Worm (Caenorhabditis elegans) whole organism, L3 larva: ENCODE results near the gene F01D5.10.
A peak's percentile ranks its signal among the peaks of the same experiment; 100 is the strongest.

Source experiments
- R02D3.7 ChIP-seq: fragments of 150-350 bp; optimal IDR thresholded peaks from 2 replicates; lab custom pipeline; 2014; ENCODE audit warnings: missing biosample characterization, missing genetic modification characterization
- ZK546.5 ChIP-seq: sonication (generic microtip); optimal IDR thresholded peaks from 2 replicates; lab custom pipeline; 2017; ENCODE audit warnings: missing biosample characterization, missing genetic modification characterization
- aly-2 ChIP-seq: fragments of 150-350 bp; optimal IDR thresholded peaks from 2 replicates; lab custom pipeline; 2014; ENCODE audit warnings: missing biosample characterization, missing genetic modification characterization
- ama-1 ChIP-seq: fragments of 150-350 bp; optimal IDR thresholded peaks from 2 replicates; lab custom pipeline; 2018
- ceh-28 ChIP-seq: fragments of 150-350 bp; optimal IDR thresholded peaks from 2 replicates; lab custom pipeline; 2014; ENCODE audit warnings: missing biosample characterization, missing genetic modification reagents, missing genetic modification characterization
- ceh-82 ChIP-seq: fragments of 150-350 bp; optimal IDR thresholded peaks from 2 replicates; lab custom pipeline; 2014; ENCODE audit warnings: missing biosample characterization, missing genetic modification characterization
- ceh-9 ChIP-seq: sonication (generic microtip); optimal IDR thresholded peaks from 2 replicates; lab custom pipeline; 2018; ENCODE audit warnings: missing biosample characterization, missing genetic modification characterization
- daf-12 ChIP-seq: fragments of 150-350 bp; optimal IDR thresholded peaks from 2 replicates; lab custom pipeline; 2014; ENCODE audit warnings: missing biosample characterization, missing genetic modification reagents, missing genetic modification characterization
- egl-27 ChIP-seq: sonication (generic microtip); optimal IDR thresholded peaks from 4 replicates; lab custom pipeline; 2017; ENCODE audit warnings: missing biosample characterization, missing genetic modification reagents, missing genetic modification characterization
- egl-5 ChIP-seq: fragments of 150-350 bp; optimal IDR thresholded peaks from 2 replicates; lab custom pipeline; 2017; ENCODE audit warnings: missing biosample characterization, missing genetic modification reagents, missing genetic modification characterization, inconsistent platforms
- elt-1 ChIP-seq: fragments of 150-350 bp; optimal IDR thresholded peaks from 2 replicates; lab custom pipeline; 2014; ENCODE audit warnings: missing biosample characterization, missing genetic modification characterization
- elt-3 ChIP-seq, 3 experiments: fragments of 150-350 bp in 1 of 3; sonication (generic microtip) in 2 of 3; optimal IDR thresholded peaks; 2 replicates in 2 of 3; 4 replicates in 1 of 3; lab custom pipeline; 2014 to 2017; ENCODE audit warnings: missing biosample characterization in 3 of 3, missing genetic modification characterization in 3 of 3
- eor-1 ChIP-seq, 2 experiments: fragments of 150-350 bp; optimal IDR thresholded peaks; 2 replicates each; lab custom pipeline; 2014 to 2018; ENCODE audit warnings: missing biosample characterization in 2 of 2, missing genetic modification characterization in 2 of 2
- fkh-2 ChIP-seq: fragments of 150-350 bp; optimal IDR thresholded peaks from 2 replicates; lab custom pipeline; 2014; ENCODE audit warnings: missing biosample characterization, missing genetic modification reagents, missing genetic modification characterization
- fos-1 ChIP-seq: fragments of 150-350 bp; optimal IDR thresholded peaks from 2 replicates; lab custom pipeline; 2014; ENCODE audit warnings: missing biosample characterization, missing genetic modification characterization
- hmg-11 ChIP-seq: sonication (generic microtip); optimal IDR thresholded peaks from 2 replicates; lab custom pipeline; 2016; ENCODE audit warnings: missing genetic modification characterization, missing compliant biosample characterization
- jun-1 ChIP-seq: fragments of 150-350 bp; optimal IDR thresholded peaks from 2 replicates; lab custom pipeline; 2014; ENCODE audit warnings: missing biosample characterization, missing genetic modification reagents, missing genetic modification characterization
- lin-15B ChIP-seq: fragments of 150-350 bp; optimal IDR thresholded peaks from 2 replicates; lab custom pipeline; 2014; ENCODE audit warnings: missing biosample characterization, missing genetic modification characterization
- lin-39 ChIP-seq: fragments of 150-350 bp; optimal IDR thresholded peaks from 2 replicates; lab custom pipeline; 2018; ENCODE audit warnings: missing biosample characterization, missing genetic modification reagents, missing genetic modification characterization
- lsy-12 ChIP-seq: sonication (generic microtip); optimal IDR thresholded peaks from 2 replicates; lab custom pipeline; 2016; ENCODE audit warnings: mild to moderate bottlenecking, missing genetic modification characterization, missing compliant biosample characterization
- mdl-1 ChIP-seq: fragments of 150-350 bp; optimal IDR thresholded peaks from 2 replicates; lab custom pipeline; 2014; ENCODE audit warnings: missing biosample characterization, missing genetic modification characterization
- mml-1 ChIP-seq: fragments of 150-350 bp; sonication (generic microtip); optimal IDR thresholded peaks from 3 replicates; lab custom pipeline; 2014; ENCODE audit warnings: missing biosample characterization, missing genetic modification characterization
- nfya-1 ChIP-seq: sonication (generic microtip); optimal IDR thresholded peaks from 2 replicates; lab custom pipeline; 2017; ENCODE audit warnings: missing genetic modification characterization, mild to moderate bottlenecking, missing compliant biosample characterization, antibody characterized with exemption, moderate library complexity; ENCODE audit not compliant: insufficient read depth
- nhr-11 ChIP-seq: fragments of 150-350 bp; optimal IDR thresholded peaks from 2 replicates; lab custom pipeline; 2014; ENCODE audit warnings: missing biosample characterization, missing genetic modification characterization
- nhr-12 ChIP-seq: fragments of 150-350 bp; optimal IDR thresholded peaks from 2 replicates; lab custom pipeline; 2014; ENCODE audit warnings: missing biosample characterization, missing genetic modification characterization
- nhr-23 ChIP-seq: fragments of 150-350 bp; optimal IDR thresholded peaks from 2 replicates; lab custom pipeline; 2014; ENCODE audit warnings: missing biosample characterization, missing genetic modification reagents, missing genetic modification characterization
- nhr-237 ChIP-seq: fragments of 150-350 bp; optimal IDR thresholded peaks from 2 replicates; lab custom pipeline; 2014; ENCODE audit warnings: missing biosample characterization, missing genetic modification characterization
- nhr-25 ChIP-seq: sonication (generic microtip); optimal IDR thresholded peaks from 2 replicates; lab custom pipeline; 2017; ENCODE audit warnings: missing biosample characterization, missing genetic modification characterization
- nhr-28 ChIP-seq: fragments of 150-350 bp; optimal IDR thresholded peaks from 2 replicates; lab custom pipeline; 2014; ENCODE audit warnings: missing biosample characterization, missing genetic modification characterization
- nhr-43 ChIP-seq: sonication (generic microtip); optimal IDR thresholded peaks from 2 replicates; lab custom pipeline; 2016; ENCODE audit warnings: mild to moderate bottlenecking, missing genetic modification characterization, missing compliant biosample characterization; ENCODE audit not compliant: poor library complexity, severe bottlenecking
- nhr-67 ChIP-seq: fragments of 150-350 bp; optimal IDR thresholded peaks from 2 replicates; lab custom pipeline; 2014; ENCODE audit warnings: missing biosample characterization, missing genetic modification characterization
- nhr-76 ChIP-seq: fragments of 150-350 bp; sonication (generic microtip); optimal IDR thresholded peaks from 5 replicates; lab custom pipeline; 2014; ENCODE audit warnings: missing biosample characterization, missing genetic modification characterization
- nhr-77 ChIP-seq: fragments of 150-350 bp; optimal IDR thresholded peaks from 2 replicates; lab custom pipeline; 2014; ENCODE audit warnings: missing biosample characterization, missing genetic modification characterization
- pha-4 ChIP-seq: fragments of 150-350 bp; optimal IDR thresholded peaks from 2 replicates; lab custom pipeline; 2014; ENCODE audit warnings: missing biosample characterization, missing genetic modification reagents, missing genetic modification characterization
- pqm-1 ChIP-seq: fragments of 150-350 bp; optimal IDR thresholded peaks from 2 replicates; lab custom pipeline; 2017; ENCODE audit warnings: missing biosample characterization, missing genetic modification characterization, inconsistent platforms
- sea-2 ChIP-seq: fragments of 150-350 bp; sonication (generic microtip); optimal IDR thresholded peaks from 4 replicates; lab custom pipeline; 2014; ENCODE audit warnings: missing biosample characterization, missing genetic modification reagents, missing genetic modification characterization
- skn-1 ChIP-seq: fragments of 150-350 bp; optimal IDR thresholded peaks from 2 replicates; lab custom pipeline; 2014; ENCODE audit warnings: missing biosample characterization, missing genetic modification characterization
- snpc-4 ChIP-seq: fragments of 150-350 bp; optimal IDR thresholded peaks from 2 replicates; lab custom pipeline; 2014; ENCODE audit warnings: missing biosample characterization, missing genetic modification characterization
- tbx-2 ChIP-seq: sonication (generic microtip); optimal IDR thresholded peaks from 2 replicates; lab custom pipeline; 2016; ENCODE audit warnings: mild to moderate bottlenecking, missing genetic modification characterization, missing compliant biosample characterization
- unc-39 ChIP-seq: sonication (generic microtip); optimal IDR thresholded peaks from 4 replicates; lab custom pipeline; 2017; ENCODE audit warnings: missing biosample characterization, missing genetic modification characterization
- unc-62 ChIP-seq: fragments of 150-350 bp; sonication (generic microtip); optimal IDR thresholded peaks from 4 replicates; lab custom pipeline; 2014; ENCODE audit warnings: missing biosample characterization, missing genetic modification reagents, missing genetic modification characterization
- zag-1 ChIP-seq: fragments of 150-350 bp; optimal IDR thresholded peaks from 2 replicates; lab custom pipeline; 2014; ENCODE audit warnings: missing biosample characterization, missing genetic modification characterization
- ztf-11 ChIP-seq: fragments of 150-350 bp; optimal IDR thresholded peaks from 2 replicates; lab custom pipeline; 2014; ENCODE audit warnings: missing biosample characterization, missing genetic modification characterization
- ztf-4 ChIP-seq: fragments of 150-350 bp; optimal IDR thresholded peaks from 2 replicates; lab custom pipeline; 2014; ENCODE audit warnings: missing biosample characterization, missing genetic modification characterization

The F01D5.10 gene

ce11 chrII:14063044-14063500 lies 41.9 kb upstream of the F01D5.10 start, which contains the start of gene lem-2 (continued):
- TF ChIP-seq fkh-2 (tag; lab: Kevin White, UChicago) (no peak), nhr-77 (tag; lab: Kevin White, UChicago) (peak; percentile 13), ama-1 (lab: Kevin White, UChicago) (no peak), hmg-11 (tag; lab: Kevin White, UChicago) (peak; percentile 30), lin-39 (peak; percentile 41)
- TF ChIP-seq, all 47 proteins: peak for 16

ce11 chrII:14060885-14061284 lies 39.8 kb upstream of the F01D5.10 start:
- TF ChIP-seq nhr-237 = no peak
- TF ChIP-seq nhr-11 (tag; lab: Kevin White, UChicago) = no peak
- TF ChIP-seq mml-1 (tag; lab: Kevin White, UChicago) = no peak
- no peak for TF ChIP-seq ceh-28
- TF ChIP-seq fos-1 (tag; lab: Kevin White, UChicago) = no peak
- TF ChIP-seq nhr-23 (tag; lab: Kevin White, UChicago) = no peak
- no peak for TF ChIP-seq eor-1 (tag; optimal IDR thresholded peaks at IDR 0.05; lab: Kevin White, UChicago)
- no peak for TF ChIP-seq R02D3.7 (tag; lab: Kevin White, UChicago)
- TF ChIP-seq unc-62 (GFP tag; lab: Kevin White, UChicago) = no peak
- TF ChIP-seq unc-39 = no peak
- TF ChIP-seq pha-4 (tag; lab: Kevin White, UChicago) = no peak
- TF ChIP-seq ama-1 (lab: Kevin White, UChicago) = no peak
- no peak for TF ChIP-seq jun-1 (tag; lab: Kevin White, UChicago)
- TF ChIP-seq nhr-67 (tag; lab: Kevin White, UChicago) = no peak
- TF ChIP-seq nhr-77 (tag; lab: Kevin White, UChicago) = no peak
- no peak for TF ChIP-seq nhr-25
- no peak for TF ChIP-seq mdl-1
- TF ChIP-seq pqm-1 (tag; lab: Kevin White, UChicago) = no peak

- TF ChIP-seq skn-1 (tag; lab: Kevin White, UChicago) (no peak), nhr-23 (tag; lab: Kevin White, UChicago) (no peak), ceh-82 (no peak), egl-27 (tag; lab: Kevin White, UChicago) (no peak), nhr-43 (tag; lab: Kevin White, UChicago) (no peak), daf-12 (tag; lab: Kevin White, UChicago) (no peak), nfya-1 (tag; lab: Kevin White, UChicago) (no peak), ceh-9 (tag; lab: Kevin White, UChicago) (no peak), nhr-25 (no peak), nhr-67 (tag; lab: Kevin White, UChicago) (no peak), unc-62 (GFP tag; lab: Kevin White, UChicago) (no peak), snpc-4 (tag; lab: Kevin White, UChicago) (no peak), eor-1 (tag; optimal IDR thresholded peaks at IDR 0.05; lab: Kevin White, UChicago) (no peak), nhr-28 (tag; lab: Kevin White, UChicago) (no peak), mdl-1 (no peak), pha-4 (tag; lab: Kevin White, UChicago) (no peak), ama-1 (lab: Kevin White, UChicago) (no peak)
Observed at ce11 chrII:14060439-14060838, 39.3 kb upstream of the F01D5.10 start, which contains the start of gene W01G7.4. W01G7.4 (plus strand) TSS chrII:14060739.

- TF ChIP-seq daf-12 (tag; lab: Kevin White, UChicago) (no peak), elt-3 (tag; optimal IDR thresholded peaks at IDR 0.05; lab: Kevin White, UChicago) (no peak), zag-1 (tag; lab: Kevin White, UChicago) (peak; percentile 44), R02D3.7 (tag; lab: Kevin White, UChicago) (peak; percentile 85), nhr-23 (tag; lab: Kevin White, UChicago) (peak; percentile 97), fkh-2 (tag; lab: Kevin White, UChicago) (no peak), ceh-9 (tag; lab: Kevin White, UChicago) (no peak), ztf-4 (tag; lab: Kevin White, UChicago) (no peak), elt-1 (peak; percentile 66), mdl-1 (no peak), nhr-12 (tag; lab: Kevin White, UChicago) (no peak), nhr-43 (tag; lab: Kevin White, UChicago) (peak; percentile 90), sea-2 (GFP tag; lab: Kevin White, UChicago) (no peak), lin-39 (peak; percentile 67), aly-2 (tag; lab: Kevin White, UChicago) (peak; percentile 56), jun-1 (tag; lab: Kevin White, UChicago) (peak; percentile 88), nhr-11 (tag; lab: Kevin White, UChicago) (no peak), ztf-11 (tag; lab: Kevin White, UChicago) (no peak), lsy-12 (tag; lab: Kevin White, UChicago) (peak; percentile 83), fos-1 (tag; lab: Kevin White, UChicago) (no peak), eor-1 (tag; optimal IDR thresholded peaks at IDR 0.05; lab: Kevin White, UChicago) (no peak), nhr-76 (tag; lab: Kevin White, UChicago) (no peak), snpc-4 (tag; lab: Kevin White, UChicago) (peak; percentile 92), lin-15B (tag; lab: Kevin White, UChicago) (peak; percentile 94), nhr-67 (tag; lab: Kevin White, UChicago) (no peak), ceh-82 (peak; percentile 80), pqm-1 (tag; lab: Kevin White, UChicago) (peak; percentile 56), tbx-2 (tag; lab: Kevin White, UChicago) (peak; percentile 91), egl-5 (no peak), ceh-28 (peak; percentile 81), unc-62 (GFP tag; lab: Kevin White, UChicago) (peak; percentile 26), ZK546.5 (tag; lab: Kevin White, UChicago) (no peak)
Observed at ce11 chrII:14059767-14060166, 38.6 kb upstream of the F01D5.10 start, which contains the start of gene rpb-11. rpb-11 (plus strand) TSS chrII:14060085.
